Fruit fly (Drosophila melanogaster) whole organism, embryonic: Measurements from ENCODE around the gene Bap60.
A peak's percentile ranks its signal among the peaks of the same experiment; 100 is the strongest.

ENCODE experiments used
- B-H2 ChIP-seq: fragments of 200-800 bp; sonication (Bioruptor generic); optimal IDR thresholded peaks from 2 replicates; lab custom pipeline; 2018; ENCODE audit warnings: missing biosample characterization, mild to moderate bottlenecking, missing genetic modification characterization
- CG1024 ChIP-seq: fragments of 200-800 bp; sonication (Bioruptor generic); IDR thresholded peaks from 2 replicates; pipeline ENCODE4 v1.3.6; 2022; ENCODE audit warnings: missing biosample characterization, missing genetic modification characterization
- CG10431 ChIP-seq: fragments of 200-800 bp; sonication (Bioruptor generic); optimal IDR thresholded peaks from 3 replicates; lab custom pipeline; 2018; ENCODE audit warnings: missing biosample characterization, mild to moderate bottlenecking, missing genetic modification characterization
- CG11723 ChIP-seq: fragments of 200-800 bp; sonication (Bioruptor generic); optimal IDR thresholded peaks from 2 replicates; lab custom pipeline; 2017; ENCODE audit warnings: missing biosample characterization, mild to moderate bottlenecking, missing genetic modification characterization
- CG14710 ChIP-seq: fragments of 200-800 bp; sonication (Bioruptor generic); optimal IDR thresholded peaks from 3 replicates; lab custom pipeline; 2019; ENCODE audit warnings: missing biosample characterization, mild to moderate bottlenecking, missing genetic modification characterization, moderate library complexity
- CG17186 ChIP-seq: fragments of 200-800 bp; sonication (Bioruptor generic); optimal IDR thresholded peaks from 3 replicates; lab custom pipeline; 2017; ENCODE audit warnings: missing biosample characterization, missing genetic modification reagents, missing genetic modification characterization
- CG18599 ChIP-seq: fragments of 200-800 bp; sonication (Bioruptor generic); optimal IDR thresholded peaks from 3 replicates; lab custom pipeline; 2017; ENCODE audit warnings: missing biosample characterization, missing genetic modification characterization, mild to moderate bottlenecking, moderate library complexity, missing genetic modification reagents
- CG18764 ChIP-seq: fragments of 200-800 bp; sonication (Bioruptor generic); optimal IDR thresholded peaks from 3 replicates; lab custom pipeline; 2016; ENCODE audit warnings: missing biosample characterization, missing genetic modification characterization
- CG2875 ChIP-seq: fragments of 200-800 bp; sonication (Bioruptor generic); optimal IDR thresholded peaks from 2 replicates; lab custom pipeline; 2017; ENCODE audit warnings: missing biosample characterization, mild to moderate bottlenecking, missing genetic modification characterization, missing genetic modification reagents
- CG34376 ChIP-seq: fragments of 200-800 bp; sonication (Bioruptor generic); optimal IDR thresholded peaks from 2 replicates; lab custom pipeline; 2018; ENCODE audit warnings: missing biosample characterization, mild to moderate bottlenecking, missing genetic modification characterization
- CG6765 ChIP-seq: fragments of 200-800 bp; sonication (Bioruptor generic); optimal IDR thresholded peaks from 3 replicates; lab custom pipeline; 2017; ENCODE audit warnings: missing biosample characterization, mild to moderate bottlenecking, missing genetic modification characterization
- CG7786 ChIP-seq: fragments of 200-800 bp; sonication (Bioruptor generic); optimal IDR thresholded peaks from 2 replicates; lab custom pipeline; 2016; ENCODE audit warnings: missing biosample characterization, missing genetic modification characterization
- CG7928 ChIP-seq: fragments of 200-800 bp; sonication (Bioruptor generic); optimal IDR thresholded peaks from 2 replicates; lab custom pipeline; 2017; ENCODE audit warnings: missing biosample characterization, mild to moderate bottlenecking, missing genetic modification characterization
- CG7987 ChIP-seq: fragments of 200-800 bp; sonication (Bioruptor generic); optimal IDR thresholded peaks from 2 replicates; lab custom pipeline; 2018; ENCODE audit warnings: missing biosample characterization, mild to moderate bottlenecking, missing genetic modification characterization, moderate library complexity
- CG8388 ChIP-seq: fragments of 200-800 bp; sonication (Bioruptor generic); optimal IDR thresholded peaks from 2 replicates; lab custom pipeline; 2019; ENCODE audit warnings: missing biosample characterization, mild to moderate bottlenecking, missing genetic modification characterization, moderate library complexity
- CTCF ChIP-seq: fragments of 200-800 bp; sonication (Bioruptor generic); optimal IDR thresholded peaks from 2 replicates; lab custom pipeline; 2017; ENCODE audit warnings: missing biosample characterization, mild to moderate bottlenecking, missing genetic modification characterization, moderate library complexity
- D19B ChIP-seq: fragments of 200-800 bp; sonication (Bioruptor generic); optimal IDR thresholded peaks from 2 replicates; lab custom pipeline; 2017; ENCODE audit warnings: missing biosample characterization, mild to moderate bottlenecking, missing genetic modification characterization
- Dad ChIP-seq: fragments of 200-800 bp; sonication (Bioruptor generic); optimal IDR thresholded peaks from 3 replicates; lab custom pipeline; 2016; ENCODE audit warnings: missing biosample characterization, missing genetic modification characterization
- H15 ChIP-seq: fragments of 200-800 bp; sonication (Bioruptor generic); IDR thresholded peaks from 3 replicates; pipeline ENCODE4 v1.3.6; 2022; ENCODE audit warnings: missing biosample characterization, missing genetic modification characterization
- HHEX ChIP-seq: fragments of 200-800 bp; sonication (Bioruptor generic); optimal IDR thresholded peaks from 3 replicates; lab custom pipeline; 2017; ENCODE audit warnings: missing biosample characterization, mild to moderate bottlenecking, missing genetic modification characterization, missing genetic modification reagents
- Jarid2 ChIP-seq: fragments of 200-800 bp; sonication (Bioruptor generic); optimal IDR thresholded peaks from 3 replicates; lab custom pipeline; 2017; ENCODE audit warnings: mild to moderate bottlenecking, missing biosample characterization, missing genetic modification reagents, missing genetic modification characterization
- Kr ChIP-seq: fragments of 200-800 bp; sonication (Bioruptor generic); optimal IDR thresholded peaks from 2 replicates; lab custom pipeline; 2017; ENCODE audit warnings: missing biosample characterization, mild to moderate bottlenecking, missing genetic modification characterization
- MBD-R2 ChIP-seq: fragments of 200-800 bp; sonication (Bioruptor generic); IDR thresholded peaks from 2 replicates; pipeline ENCODE4 v1.3.6; 2022; ENCODE audit warnings: missing biosample characterization, missing genetic modification characterization
- Mes4 ChIP-seq: fragments of 200-800 bp; sonication (Bioruptor generic); optimal IDR thresholded peaks from 2 replicates; lab custom pipeline; 2016; ENCODE audit warnings: missing biosample characterization, missing genetic modification characterization
- NC2α ChIP-seq: fragments of 200-800 bp; sonication (Bioruptor generic); optimal IDR thresholded peaks from 2 replicates; lab custom pipeline; 2016; ENCODE audit warnings: missing biosample characterization, missing genetic modification characterization
- NFAT ChIP-seq: fragments of 200-800 bp; sonication (Bioruptor generic); IDR thresholded peaks from 2 replicates; pipeline ENCODE4 v1.3.6; 2022; ENCODE audit warnings: missing biosample characterization, missing genetic modification characterization
- Nf-YA ChIP-seq: fragments of 200-800 bp; sonication (Bioruptor generic); IDR thresholded peaks from 2 replicates; pipeline ENCODE4 v1.3.6; 2022; ENCODE audit warnings: missing biosample characterization, missing genetic modification characterization
- Sry-δ ChIP-seq: fragments of 200-800 bp; sonication (Bioruptor generic); optimal IDR thresholded peaks from 2 replicates; lab custom pipeline; 2016; ENCODE audit warnings: missing biosample characterization, missing genetic modification characterization
- Taf1 ChIP-seq: fragments of 200-800 bp; sonication (Bioruptor generic); IDR thresholded peaks from 2 replicates; pipeline ENCODE4 v1.3.6; 2022; ENCODE audit warnings: missing biosample characterization, missing genetic modification characterization
- Tbp ChIP-seq: fragments of >200 bp; optimal IDR thresholded peaks from 2 replicates; lab custom pipeline; 2018; ENCODE audit warnings: missing biosample characterization, missing genetic modification characterization
- aop ChIP-seq: fragments of 200-800 bp; sonication (Bioruptor generic); IDR thresholded peaks from 2 replicates; pipeline ENCODE4 v1.3.6; 2022; ENCODE audit warnings: missing biosample characterization, missing genetic modification characterization
- crp ChIP-seq, 2 experiments: fragments of 200-800 bp; sonication (Bioruptor generic); optimal IDR thresholded peaks; 2 replicates in 1 of 2; 3 replicates in 1 of 2; lab custom pipeline; 2017; ENCODE audit warnings: missing biosample characterization in 2 of 2, missing genetic modification characterization in 2 of 2, mild to moderate bottlenecking in 1 of 2, moderate library complexity in 1 of 2
- dmrt11E ChIP-seq: fragments of 200-800 bp; sonication (Bioruptor generic); optimal IDR thresholded peaks from 3 replicates; lab custom pipeline; 2018; ENCODE audit warnings: missing biosample characterization, mild to moderate bottlenecking, missing genetic modification characterization, moderate library complexity
- ems ChIP-seq: fragments of 200-800 bp; sonication (Bioruptor generic); optimal IDR thresholded peaks from 3 replicates; lab custom pipeline; 2016; ENCODE audit warnings: missing biosample characterization, missing genetic modification characterization
- eyg ChIP-seq: fragments of 200-800 bp; sonication (Bioruptor generic); optimal IDR thresholded peaks from 3 replicates; lab custom pipeline; 2016; ENCODE audit warnings: missing biosample characterization, missing genetic modification characterization
- grau ChIP-seq: fragments of 200-800 bp; optimal IDR thresholded peaks from 3 replicates; lab custom pipeline; 2019; ENCODE audit warnings: missing biosample characterization, mild to moderate bottlenecking, missing genetic modification characterization, moderate library complexity
- ken ChIP-seq: fragments of 200-800 bp; sonication (Bioruptor generic); IDR thresholded peaks from 3 replicates; pipeline ENCODE4 v1.3.6; 2022; ENCODE audit warnings: missing biosample characterization, missing genetic modification characterization
- klu ChIP-seq: fragments of 200-800 bp; sonication (Bioruptor generic); IDR thresholded peaks from 2 replicates; pipeline ENCODE4 v1.3.6; 2022; ENCODE audit warnings: missing biosample characterization, missing genetic modification characterization
- lbe ChIP-seq: fragments of 200-800 bp; sonication (Bioruptor generic); optimal IDR thresholded peaks from 2 replicates; lab custom pipeline; 2016; ENCODE audit warnings: missing biosample characterization, mild to moderate bottlenecking, missing genetic modification characterization
- pfk ChIP-seq: fragments of 200-800 bp; sonication (Bioruptor generic); optimal IDR thresholded peaks from 2 replicates; lab custom pipeline; 2018; ENCODE audit warnings: missing biosample characterization, mild to moderate bottlenecking, missing genetic modification characterization, moderate library complexity
- pho ChIP-seq: fragments of 200-800 bp; sonication (Bioruptor generic); optimal IDR thresholded peaks from 2 replicates; lab custom pipeline; 2016; ENCODE audit warnings: missing biosample characterization, missing genetic modification characterization
- pita ChIP-seq: fragments of 200-800 bp; sonication (Bioruptor generic); optimal IDR thresholded peaks from 2 replicates; lab custom pipeline; 2017; ENCODE audit warnings: missing biosample characterization, mild to moderate bottlenecking, missing genetic modification characterization
- pnt ChIP-seq: fragments of 200-800 bp; sonication (Bioruptor generic); optimal IDR thresholded peaks from 3 replicates; lab custom pipeline; 2016; ENCODE audit warnings: missing biosample characterization, missing genetic modification characterization
- psq ChIP-seq: fragments of 200-800 bp; sonication (Bioruptor generic); optimal IDR thresholded peaks from 2 replicates; lab custom pipeline; 2017; ENCODE audit warnings: missing biosample characterization, missing genetic modification characterization
- schlank ChIP-seq: fragments of 200-800 bp; sonication (Bioruptor generic); optimal IDR thresholded peaks from 2 replicates; lab custom pipeline; 2018; ENCODE audit warnings: missing biosample characterization, mild to moderate bottlenecking, missing genetic modification characterization
- seq ChIP-seq: fragments of 200-800 bp; sonication (Bioruptor generic); IDR thresholded peaks from 2 replicates; pipeline ENCODE4 v1.3.6; 2022; ENCODE audit warnings: missing biosample characterization, missing genetic modification characterization
- slp2 ChIP-seq: fragments of 200-800 bp; sonication (Bioruptor generic); optimal IDR thresholded peaks from 2 replicates; lab custom pipeline; 2016; ENCODE audit warnings: missing biosample characterization, missing genetic modification characterization
- so ChIP-seq: fragments of 200-800 bp; sonication (Bioruptor generic); IDR thresholded peaks from 3 replicates; pipeline ENCODE4 v1.3.6; 2022; ENCODE audit warnings: missing biosample characterization, missing genetic modification characterization
- tgo ChIP-seq: fragments of 200-800 bp; sonication (Bioruptor generic); IDR thresholded peaks from 3 replicates; pipeline ENCODE4 v1.3.6; 2022; ENCODE audit warnings: missing biosample characterization, missing genetic modification characterization
- trh ChIP-seq: fragments of 200-800 bp; sonication (Bioruptor generic); optimal IDR thresholded peaks from 2 replicates; lab custom pipeline; 2016; ENCODE audit warnings: missing biosample characterization, missing genetic modification characterization
- unpg ChIP-seq: fragments of 200-800 bp; sonication (Bioruptor generic); optimal IDR thresholded peaks from 3 replicates; lab custom pipeline; 2018; ENCODE audit warnings: missing biosample characterization, mild to moderate bottlenecking, missing genetic modification characterization, moderate library complexity
- zen ChIP-seq: fragments of 200-800 bp; sonication (Bioruptor generic); optimal IDR thresholded peaks from 3 replicates; lab custom pipeline; 2018; ENCODE audit warnings: missing biosample characterization, mild to moderate bottlenecking, missing genetic modification characterization, moderate library complexity

Bap60 gene

DNA sequence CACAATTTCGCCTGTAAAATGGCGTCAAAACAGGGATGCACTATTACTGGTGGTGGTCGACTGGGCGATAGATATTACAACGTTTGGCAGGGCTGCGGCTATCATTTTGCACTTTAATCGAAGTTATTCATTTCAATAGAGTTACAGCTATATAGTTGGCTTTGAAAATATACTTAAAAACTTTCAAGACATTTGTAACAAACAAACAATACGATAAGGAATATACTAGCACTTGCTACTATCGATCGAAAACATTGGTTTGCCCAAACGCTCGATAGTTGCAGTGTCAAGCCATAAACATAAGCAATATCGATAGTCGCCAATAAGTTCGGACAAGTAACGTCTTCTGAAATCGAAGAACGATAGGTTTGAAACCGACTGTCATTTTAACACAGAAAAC is at the start of gene Bap60, which contains the start of gene CG12096 (continued):
- TF ChIP-seq aop (GFP tag; lab: Robert Waterston, UW), result no peak
- peak; percentile 65 for TF ChIP-seq pnt (GFP tag; lab: Kevin White, UChicago)
- TF ChIP-seq CG17186 (GFP tag; lab: Kevin White, UChicago), result peak; percentile 68
- peak; percentile 61 for TF ChIP-seq tgo
- peak; percentile 46 for TF ChIP-seq CG18764 (GFP tag; lab: Kevin White, UChicago)
- peak; percentile 48 for TF ChIP-seq slp2 (GFP tag; lab: Kevin White, UChicago)
- peak; percentile 98 for TF ChIP-seq CG7928
- no peak for TF ChIP-seq H15 (GFP tag; lab: Robert Waterston, UW)
- no peak for TF ChIP-seq D19B
- TF ChIP-seq CG7987 (GFP tag; lab: Kevin White, UChicago), result peak; percentile 28
- TF ChIP-seq CG18599 (GFP tag; lab: Kevin White, UChicago), result no peak
- no peak for TF ChIP-seq ken (GFP tag; lab: Robert Waterston, UW)
- no peak for TF ChIP-seq seq (GFP tag; lab: Robert Waterston, UW)
- TF ChIP-seq zen (tag; lab: Kevin White, UChicago), result peak; percentile 37
- peak; percentile 69 for TF ChIP-seq dmrt11E (tag; lab: Kevin White, UChicago)
- peak; percentile 21 for TF ChIP-seq pfk (GFP tag; lab: Kevin White, UChicago)
- peak; percentile 81 for TF ChIP-seq ems (GFP tag; lab: Kevin White, UChicago)
- peak; percentile 49 for TF ChIP-seq NFAT
- peak; percentile 55 for TF ChIP-seq CG11723 (GFP tag; lab: Kevin White, UChicago)
- TF ChIP-seq Mes4, result peak; percentile 59
- peak in 1 of 2 experiments; percentile 45 for TF ChIP-seq crp (GFP tag; optimal IDR thresholded peaks at IDR 0.05; lab: Kevin White, UChicago)
- peak; percentile 32 for TF ChIP-seq CTCF (GFP tag; lab: Kevin White, UChicago)
- TF ChIP-seq CG8388 (GFP tag; lab: Kevin White, UChicago), result peak; percentile 58
- no peak for TF ChIP-seq trh
- peak; percentile 17 for TF ChIP-seq CG10431 (GFP tag; lab: Kevin White, UChicago)
- no peak for TF ChIP-seq so (GFP tag; lab: Robert Waterston, UW)
- TF ChIP-seq unpg (GFP tag; lab: Kevin White, UChicago), result peak; percentile 71
- peak; percentile 54; the same call in 1 of the 2 replicates for TF ChIP-seq klu (GFP tag; lab: Robert Waterston, UW)
- no peak for TF ChIP-seq Taf1 (GFP tag; lab: Robert Waterston, UW)
- peak; percentile 26 for TF ChIP-seq HHEX
- peak; percentile 72 for TF ChIP-seq Dad (GFP tag; lab: Kevin White, UChicago)
- peak; percentile 88 for TF ChIP-seq CG14710 (tag; lab: Kevin White, UChicago)
- TF ChIP-seq eyg (GFP tag; lab: Kevin White, UChicago), result peak; percentile 66
- no peak for TF ChIP-seq Tbp (GFP tag; lab: Kevin White, UChicago)
- peak; percentile 86 for TF ChIP-seq CG7786 (GFP tag; lab: Kevin White, UChicago)
- peak; percentile 30 for TF ChIP-seq psq
- peak; percentile 79 for TF ChIP-seq MBD-R2
- TF ChIP-seq B-H2, result peak; percentile 74
- TF ChIP-seq NC2α, result no peak
- TF ChIP-seq pho (GFP tag; lab: Kevin White, UChicago), result peak; percentile 84
- no peak for TF ChIP-seq CG2875 (GFP tag; lab: Kevin White, UChicago)
- TF ChIP-seq Sry-δ (GFP tag; lab: Kevin White, UChicago), result peak; percentile 98
- peak; percentile 57 for TF ChIP-seq CG34376
- no peak for TF ChIP-seq Kr (GFP tag; lab: Kevin White, UChicago)
- no peak for TF ChIP-seq CG6765 (GFP tag; lab: Kevin White, UChicago)
- no peak for TF ChIP-seq Nf-YA
- TF ChIP-seq grau, result peak; percentile 82
- TF ChIP-seq CG1024 (GFP tag; lab: Robert Waterston, UW), result no peak
- TF ChIP-seq Jarid2 (GFP tag; lab: Kevin White, UChicago), result peak; percentile 9
- peak; percentile 41 for TF ChIP-seq schlank (tag; lab: Kevin White, UChicago)
- no peak for TF ChIP-seq lbe
- no peak for TF ChIP-seq pita (GFP tag; lab: Kevin White, UChicago)
